Worm (Caenorhabditis elegans): Measurements from ENCODE around the gene Y71H2AM.6.

DNA sequence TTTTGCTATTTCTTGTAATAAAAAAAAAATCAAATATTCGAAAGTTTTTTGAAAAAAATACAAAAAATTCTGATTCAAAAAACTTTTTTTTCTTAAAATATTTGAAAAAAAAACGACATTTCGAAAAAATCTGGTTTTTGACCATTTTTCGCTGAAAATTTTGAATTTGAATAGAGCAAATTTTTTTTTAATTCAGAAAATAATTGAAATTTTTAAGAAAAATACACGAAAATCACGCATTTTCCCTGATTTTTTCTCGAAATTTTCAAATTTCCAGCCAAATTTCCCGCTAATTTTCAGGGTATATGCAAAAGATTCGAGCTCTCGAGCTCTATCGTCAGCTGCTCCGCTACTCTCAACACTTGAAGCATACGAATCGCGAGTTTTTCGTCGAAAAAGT is 45.9 kb downstream of the Y71H2AM.6 start, which contains the start of gene Y71H2AM.1:
- TF ChIP-seq zag-1 (tag; optimal IDR thresholded peaks at IDR 0.05), result no peak
- TF ChIP-seq ztf-4 (tag; optimal IDR thresholded peaks at IDR 0.05), result no peak
- TF ChIP-seq nhr-28 (tag; optimal IDR thresholded peaks at IDR 0.05), result no peak
- no peak for TF ChIP-seq aly-2 (tag; optimal IDR thresholded peaks at IDR 0.05)
- no peak for TF ChIP-seq tbx-2 (tag; optimal IDR thresholded peaks at IDR 0.05)
- TF ChIP-seq mep-1 (tag; optimal IDR thresholded peaks at IDR 0.05), result no peak
- TF ChIP-seq nhr-237 (tag; optimal IDR thresholded peaks at IDR 0.05), result no peak
- no peak for TF ChIP-seq egl-27 (tag; optimal IDR thresholded peaks at IDR 0.05)
- no peak for TF ChIP-seq pqm-1 (tag; optimal IDR thresholded peaks at IDR 0.05)
- TF ChIP-seq fkh-4 (tag; optimal IDR thresholded peaks at IDR 0.05; ENCODE audit: borderline replicate concordance), result no peak
- TF ChIP-seq dpl-1 (GFP tag; optimal IDR thresholded peaks at IDR 0.05), result no peak
- no peak for TF ChIP-seq F16B12.6 (tag; optimal IDR thresholded peaks at IDR 0.05)

Data from whole organism, L1 larva.